Fruit fly (Drosophila melanogaster): ENCODE results near the gene CG13474.
A peak's percentile ranks its signal among the peaks of the same experiment; 100 is the strongest.

Gene CG13474

DNA sequence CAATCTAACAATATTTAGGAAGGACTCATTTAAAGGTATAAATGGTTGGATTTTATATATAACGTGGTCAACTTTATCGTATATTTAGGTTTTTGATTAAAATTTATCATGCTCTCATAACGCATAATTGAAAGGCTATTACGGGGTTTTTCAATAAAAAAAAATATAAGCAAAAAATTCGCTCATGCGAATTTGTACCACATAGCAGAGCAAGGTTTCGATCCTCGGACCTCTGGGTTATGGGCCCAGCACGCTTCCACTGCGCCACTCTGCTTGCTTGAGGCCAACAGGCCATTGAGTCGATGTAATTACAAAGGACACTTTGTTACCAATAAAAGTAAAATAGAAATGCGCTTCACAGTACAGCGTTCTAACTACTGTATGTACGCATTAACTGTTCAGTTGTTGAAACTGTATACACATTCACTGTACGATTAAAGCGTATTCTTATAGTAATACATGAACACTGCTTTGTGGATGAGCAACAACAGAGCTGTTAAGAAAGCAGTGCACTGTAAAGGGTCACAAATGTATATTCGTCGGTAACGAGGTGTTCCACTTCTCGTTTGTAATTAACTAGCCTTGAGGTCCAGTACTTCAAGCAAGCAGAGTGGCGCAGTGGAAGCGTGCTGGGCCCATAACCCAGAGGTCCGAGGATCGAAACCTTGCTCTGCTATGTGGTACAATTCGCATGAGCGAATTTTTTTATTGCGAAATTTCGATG is 23.0 kb downstream of the CG13474 start (continued):
- TF ChIP-seq HLH54F (GFP tag; optimal IDR thresholded peaks at IDR 0.05) (no peak), CG30403 (GFP tag; optimal IDR thresholded peaks at IDR 0.05) (no peak), bcd (GFP tag; optimal IDR thresholded peaks at IDR 0.05) (no peak), gce (GFP tag; IDR thresholded peaks at IDR 0.05) (no peak), Dip3 (GFP tag; optimal IDR thresholded peaks at IDR 0.05) (no peak), ems (GFP tag; optimal IDR thresholded peaks at IDR 0.05) (no peak), CG4617 (GFP tag; optimal IDR thresholded peaks at IDR 0.05; ENCODE audit: borderline replicate concordance) (no peak), Ssrp (tag; optimal IDR thresholded peaks at IDR 0.05) (no peak), sqz (GFP tag; optimal IDR thresholded peaks at IDR 0.05) (no peak), wor (GFP tag; IDR thresholded peaks at IDR 0.05) (no peak), Dbx (GFP tag; IDR thresholded peaks at IDR 0.05) (no peak), stwl (tag; optimal IDR thresholded peaks at IDR 0.05) (peak; percentile 37), Opbp (GFP tag; IDR thresholded peaks at IDR 0.05; ENCODE audit: partially characterized antibody) (peak; percentile 94), CG9817 (tag; optimal IDR thresholded peaks at IDR 0.05) (no peak), Vsx1 (GFP tag; optimal IDR thresholded peaks at IDR 0.05) (no peak), CG4820 (GFP tag; optimal IDR thresholded peaks at IDR 0.05) (no peak), CG31365 (tag; optimal IDR thresholded peaks at IDR 0.05) (peak; percentile 100), seq (GFP tag; IDR thresholded peaks at IDR 0.05) (no peak), nerfin-1 (tag; optimal IDR thresholded peaks at IDR 0.05) (no peak), CG1832 (GFP tag; optimal IDR thresholded peaks at IDR 0.05) (no peak), bbx (GFP tag; IDR thresholded peaks at IDR 0.05; ENCODE audit: partially characterized antibody) (peak; percentile 91), Fer2 (tag; optimal IDR thresholded peaks at IDR 0.05) (no peak), klu (GFP tag; IDR thresholded peaks at IDR 0.05) (no peak), CG11695 (GFP tag; IDR thresholded peaks at IDR 0.05) (0 out of 3 replicates have a peak, but pooled peaks have one; percentile 12), peb (GFP tag; IDR thresholded peaks at IDR 0.05) (no peak), chn (GFP tag; optimal IDR thresholded peaks at IDR 0.05) (no peak), emc (GFP tag; optimal IDR thresholded peaks at IDR 0.05) (no peak), hb (GFP tag; IDR thresholded peaks at IDR 0.05; ENCODE audit: partially characterized antibody) (peak; percentile 72; the same call in 2 of the 3 replicates), Jarid2 (GFP tag; optimal IDR thresholded peaks at IDR 0.05) (no peak), lab (GFP tag; optimal IDR thresholded peaks at IDR 0.05) (no peak), CG12071 (GFP tag; optimal IDR thresholded peaks at IDR 0.05) (no peak), pzg (GFP tag; optimal IDR thresholded peaks at IDR 0.05) (no peak), salm (tag; optimal IDR thresholded peaks at IDR 0.05) (peak; percentile 10), Antp (GFP tag; optimal IDR thresholded peaks at IDR 0.05) (no peak), HmgD (GFP tag; optimal IDR thresholded peaks at IDR 0.05) (peak; percentile 71), CG10274 (GFP tag; optimal IDR thresholded peaks at IDR 0.05) (no peak), Pdp1 (GFP tag; optimal IDR thresholded peaks at IDR 0.05) (no peak), CG14965 (GFP tag; optimal IDR thresholded peaks at IDR 0.05; ENCODE audit: borderline replicate concordance) (no peak), Spps (tag; optimal IDR thresholded peaks at IDR 0.05) (no peak), CG14050 (GFP tag; IDR thresholded peaks at IDR 0.05) (no peak), sisA (GFP tag; IDR thresholded peaks at IDR 0.05) (no peak), yki (optimal IDR thresholded peaks at IDR 0.05) (peak; percentile 35), fd102C (GFP tag; optimal IDR thresholded peaks at IDR 0.05) (no peak), zen (tag; optimal IDR thresholded peaks at IDR 0.05) (peak; percentile 4), CG15269 (tag; optimal IDR thresholded peaks at IDR 0.05) (no peak), MTF-1 (GFP tag; optimal IDR thresholded peaks at IDR 0.05; ENCODE audit: borderline replicate concordance) (no peak), Nf-YB (GFP tag; optimal IDR thresholded peaks at IDR 0.05) (no peak), MBD-R2 (GFP tag; IDR thresholded peaks at IDR 0.05) (no peak), CG10959 (GFP tag; IDR thresholded peaks at IDR 0.05) (no peak)

All from whole organism, embryonic.